Fruit fly (Drosophila melanogaster) whole organism, embryonic: Measurements from ENCODE around the gene CG4393.

Experiments used
- Atf3 ChIP-seq: fragments of 200-800 bp; sonication (Bioruptor generic); optimal IDR thresholded peaks from 3 replicates; lab custom pipeline; 2016; ENCODE audit warnings: missing biosample characterization, missing genetic modification characterization
- CG10543 ChIP-seq: fragments of 200-800 bp; sonication (Bioruptor generic); optimal IDR thresholded peaks from 3 replicates; lab custom pipeline; 2017; ENCODE audit warnings: missing biosample characterization, mild to moderate bottlenecking, missing genetic modification characterization, moderate library complexity
- CG12219 ChIP-seq: fragments of 200-800 bp; sonication (Bioruptor generic); optimal IDR thresholded peaks from 3 replicates; lab custom pipeline; 2018; ENCODE audit warnings: missing biosample characterization, mild to moderate bottlenecking, missing genetic modification characterization
- CG13296 ChIP-seq: fragments of 200-800 bp; sonication (Bioruptor generic); optimal IDR thresholded peaks from 3 replicates; lab custom pipeline; 2018; ENCODE audit warnings: missing biosample characterization, mild to moderate bottlenecking, missing genetic modification characterization
- CG15696 ChIP-seq: fragments of 200-800 bp; sonication (Bioruptor generic); optimal IDR thresholded peaks from 2 replicates; lab custom pipeline; 2019; ENCODE audit warnings: missing biosample characterization, mild to moderate bottlenecking, missing genetic modification characterization, moderate library complexity
- CG1602 ChIP-seq: fragments of 200-800 bp; sonication (Bioruptor generic); optimal IDR thresholded peaks from 3 replicates; lab custom pipeline; 2016; ENCODE audit warnings: missing biosample characterization, missing genetic modification characterization
- CG1603 ChIP-seq: fragments of 200-800 bp; sonication (Bioruptor generic); optimal IDR thresholded peaks from 2 replicates; lab custom pipeline; 2019; ENCODE audit warnings: missing biosample characterization, mild to moderate bottlenecking, missing genetic modification characterization, moderate library complexity
- CG16815 ChIP-seq: fragments of 200-800 bp; sonication (Bioruptor generic); optimal IDR thresholded peaks from 3 replicates; lab custom pipeline; 2017; ENCODE audit warnings: missing biosample characterization, mild to moderate bottlenecking, missing genetic modification characterization
- CG17328 ChIP-seq: fragments of 200-800 bp; sonication (Bioruptor generic); IDR thresholded peaks from 2 replicates; pipeline ENCODE4 v1.3.6; 2022; ENCODE audit warnings: missing biosample characterization, missing genetic modification characterization
- CG17361 ChIP-seq: fragments of 200-800 bp; sonication (Bioruptor generic); IDR thresholded peaks from 3 replicates; pipeline ENCODE4 v1.3.6; 2022; ENCODE audit warnings: missing biosample characterization, missing genetic modification characterization
- CG2678 ChIP-seq: fragments of 200-800 bp; sonication (Bioruptor generic); optimal IDR thresholded peaks from 3 replicates; lab custom pipeline; 2019; ENCODE audit warnings: missing biosample characterization, mild to moderate bottlenecking, missing genetic modification characterization, moderate library complexity
- CG34224 ChIP-seq: fragments of 200-800 bp; sonication (Bioruptor generic); IDR thresholded peaks from 3 replicates; pipeline ENCODE4 v1.3.6; 2022; ENCODE audit warnings: missing biosample characterization, missing genetic modification characterization; ENCODE audit not compliant: partially characterized antibody
- CG3726 ChIP-seq: fragments of 200-800 bp; sonication (Bioruptor generic); IDR thresholded peaks from 3 replicates; pipeline ENCODE4, ENCODE4 v1.3.6; 2022; ENCODE audit warnings: missing biosample characterization, missing genetic modification characterization
- CG42726 ChIP-seq: fragments of 200-800 bp; sonication (Bioruptor generic); IDR thresholded peaks from 2 replicates; pipeline ENCODE4 v1.3.6; 2022; ENCODE audit warnings: missing biosample characterization, missing genetic modification characterization; ENCODE audit not compliant: partially characterized antibody
- CG4617 ChIP-seq: fragments of 200-800 bp; sonication (Bioruptor generic); optimal IDR thresholded peaks from 3 replicates; lab custom pipeline; 2016; ENCODE audit warnings: missing biosample characterization, missing genetic modification characterization, borderline replicate concordance
- CG6683 ChIP-seq: fragments of 200-800 bp; sonication (Bioruptor generic); optimal IDR thresholded peaks from 2 replicates; lab custom pipeline; 2017; ENCODE audit warnings: missing biosample characterization, mild to moderate bottlenecking, missing genetic modification characterization, missing genetic modification reagents
- CG6765 ChIP-seq: fragments of 200-800 bp; sonication (Bioruptor generic); optimal IDR thresholded peaks from 3 replicates; lab custom pipeline; 2017; ENCODE audit warnings: missing biosample characterization, mild to moderate bottlenecking, missing genetic modification characterization
- CG8089 ChIP-seq: fragments of 200-800 bp; sonication (Bioruptor generic); optimal IDR thresholded peaks from 3 replicates; lab custom pipeline; 2016; ENCODE audit warnings: missing biosample characterization, missing genetic modification characterization
- CG9437 ChIP-seq: fragments of 200-800 bp; sonication (Bioruptor generic); optimal IDR thresholded peaks from 2 replicates; lab custom pipeline; 2018; ENCODE audit warnings: missing biosample characterization, mild to moderate bottlenecking, missing genetic modification characterization
- CHES-1-like ChIP-seq: fragments of 200-800 bp; sonication (Bioruptor generic); optimal IDR thresholded peaks from 2 replicates; lab custom pipeline; 2016; ENCODE audit warnings: missing biosample characterization, missing genetic modification characterization
- CoRest ChIP-seq: fragments of 200-800 bp; sonication (Bioruptor generic); optimal IDR thresholded peaks from 3 replicates; lab custom pipeline; 2018; ENCODE audit warnings: missing biosample characterization, mild to moderate bottlenecking, missing genetic modification characterization, moderate library complexity
- Gug ChIP-seq: fragments of 200-800 bp; sonication (Bioruptor generic); IDR thresholded peaks from 4 replicates; pipeline ENCODE4 v1.3.6; 2022; ENCODE audit warnings: missing biosample characterization, missing genetic modification characterization
- Hr3 ChIP-seq: fragments of 200-800 bp; sonication (Bioruptor generic); optimal IDR thresholded peaks from 3 replicates; lab custom pipeline; 2016; ENCODE audit warnings: missing biosample characterization, missing genetic modification characterization
- Hsf ChIP-seq: fragments of 200-800 bp; sonication (Bioruptor generic); optimal IDR thresholded peaks from 3 replicates; lab custom pipeline; 2016; ENCODE audit warnings: missing biosample characterization, missing genetic modification characterization
- Lhr ChIP-seq: fragments of 200-800 bp; sonication (Bioruptor generic); optimal IDR thresholded peaks from 3 replicates; lab custom pipeline; 2017; ENCODE audit warnings: mild to moderate bottlenecking, missing biosample characterization, missing genetic modification reagents, missing genetic modification characterization
- MBD-R2 ChIP-seq: fragments of 200-800 bp; sonication (Bioruptor generic); IDR thresholded peaks from 2 replicates; pipeline ENCODE4 v1.3.6; 2022; ENCODE audit warnings: missing biosample characterization, missing genetic modification characterization
- Mes4 ChIP-seq: fragments of 200-800 bp; sonication (Bioruptor generic); optimal IDR thresholded peaks from 2 replicates; lab custom pipeline; 2016; ENCODE audit warnings: missing biosample characterization, missing genetic modification characterization
- Neu2 ChIP-seq: fragments of 200-800 bp; sonication (Bioruptor generic); optimal IDR thresholded peaks from 3 replicates; lab custom pipeline; 2016; ENCODE audit warnings: missing biosample characterization, missing genetic modification characterization, borderline replicate concordance
- Side ChIP-seq: fragments of 200-800 bp; sonication (Bioruptor generic); optimal IDR thresholded peaks from 2 replicates; lab custom pipeline; 2016; ENCODE audit warnings: missing biosample characterization, missing genetic modification characterization
- Sry-β ChIP-seq: fragments of 200-800 bp; sonication (Bioruptor generic); optimal IDR thresholded peaks from 2 replicates; lab custom pipeline; 2018; ENCODE audit warnings: missing biosample characterization, mild to moderate bottlenecking, missing genetic modification characterization, moderate library complexity
- Sry-δ ChIP-seq: fragments of 200-800 bp; sonication (Bioruptor generic); optimal IDR thresholded peaks from 2 replicates; lab custom pipeline; 2016; ENCODE audit warnings: missing biosample characterization, missing genetic modification characterization
- Trl ChIP-seq, 3 experiments: fragments of >200 bp in 2 of 3; fragments of 200-800 bp in 1 of 3; sonication (Bioruptor generic) in 1 of 3; optimal IDR thresholded peaks; 2 replicates in 1 of 3; 3 replicates in 2 of 3; lab custom pipeline; 2016 to 2017; ENCODE audit warnings: missing biosample characterization in 1 of 3, missing genetic modification characterization in 1 of 3
- chn ChIP-seq: fragments of 200-800 bp; sonication (Bioruptor generic); optimal IDR thresholded peaks from 2 replicates; lab custom pipeline; 2016; ENCODE audit warnings: missing biosample characterization, missing genetic modification characterization
- danr ChIP-seq: fragments of 200-800 bp; sonication (Bioruptor generic); IDR thresholded peaks from 2 replicates; pipeline ENCODE4 v1.3.6; 2022; ENCODE audit warnings: missing biosample characterization, missing genetic modification characterization
- dmrt99B ChIP-seq: fragments of 200-800 bp; sonication (Bioruptor generic); optimal IDR thresholded peaks from 2 replicates; lab custom pipeline; 2018; ENCODE audit warnings: missing biosample characterization, mild to moderate bottlenecking, missing genetic modification characterization, moderate library complexity
- eyg ChIP-seq: fragments of 200-800 bp; sonication (Bioruptor generic); optimal IDR thresholded peaks from 3 replicates; lab custom pipeline; 2016; ENCODE audit warnings: missing biosample characterization, missing genetic modification characterization
- fd96Cb ChIP-seq: fragments of 200-800 bp; sonication (Bioruptor generic); optimal IDR thresholded peaks from 2 replicates; lab custom pipeline; 2018; ENCODE audit warnings: missing biosample characterization, mild to moderate bottlenecking, missing genetic modification characterization, moderate library complexity
- gsb-n ChIP-seq: fragments of 200-800 bp; sonication (Bioruptor generic); optimal IDR thresholded peaks from 3 replicates; lab custom pipeline; 2018; ENCODE audit warnings: missing biosample characterization, mild to moderate bottlenecking, missing genetic modification characterization
- ind ChIP-seq: fragments of 200-800 bp; sonication (Bioruptor generic); optimal IDR thresholded peaks from 3 replicates; lab custom pipeline; 2016; ENCODE audit warnings: missing biosample characterization, missing genetic modification characterization
- lab ChIP-seq: fragments of 200-800 bp; sonication (Bioruptor generic); optimal IDR thresholded peaks from 3 replicates; lab custom pipeline; 2017; ENCODE audit warnings: missing biosample characterization, missing genetic modification characterization, mild to moderate bottlenecking, moderate library complexity, missing genetic modification reagents
- org-1 ChIP-seq: fragments of 200-800 bp; sonication (Bioruptor generic); optimal IDR thresholded peaks from 2 replicates; lab custom pipeline; 2017; ENCODE audit warnings: missing biosample characterization, missing genetic modification characterization
- repo ChIP-seq: fragments of 200-800 bp; sonication (Bioruptor generic); optimal IDR thresholded peaks from 2 replicates; lab custom pipeline; 2016; ENCODE audit warnings: missing biosample characterization, missing genetic modification characterization
- rib ChIP-seq: fragments of 200-800 bp; sonication (Bioruptor generic); IDR thresholded peaks from 2 replicates; pipeline ENCODE4 v1.3.6; 2022; ENCODE audit warnings: missing biosample characterization, missing genetic modification characterization
- row ChIP-seq: fragments of 200-800 bp; sonication (Bioruptor generic); IDR thresholded peaks from 3 replicates; pipeline ENCODE4 v1.3.6; 2022; ENCODE audit warnings: missing biosample characterization, missing genetic modification characterization
- sc ChIP-seq, 3 experiments: fragments of >200 bp in 2 of 3; fragments of 200-800 bp in 1 of 3; sonication (Bioruptor generic) in 1 of 3; optimal IDR thresholded peaks; 2 replicates in 2 of 3; 3 replicates in 1 of 3; lab custom pipeline; 2017; ENCODE audit warnings: mild to moderate bottlenecking in 1 of 3, missing biosample characterization in 1 of 3, missing genetic modification characterization in 1 of 3, missing genetic modification reagents in 1 of 3
- seq ChIP-seq: fragments of 200-800 bp; sonication (Bioruptor generic); IDR thresholded peaks from 2 replicates; pipeline ENCODE4 v1.3.6; 2022; ENCODE audit warnings: missing biosample characterization, missing genetic modification characterization
- tap ChIP-seq: fragments of 200-800 bp; optimal IDR thresholded peaks from 3 replicates; lab custom pipeline; 2019; ENCODE audit warnings: missing biosample characterization, mild to moderate bottlenecking, missing genetic modification characterization, moderate library complexity
- unpg ChIP-seq: fragments of 200-800 bp; sonication (Bioruptor generic); optimal IDR thresholded peaks from 3 replicates; lab custom pipeline; 2018; ENCODE audit warnings: missing biosample characterization, mild to moderate bottlenecking, missing genetic modification characterization, moderate library complexity

The CG4393 gene

dm6 chr3R:23333334-23334035 is 51.1 kb downstream of the CG4393 start (continued):
- TF ChIP-seq Lhr (GFP tag; lab: Kevin White, UChicago): peak; percentile 31
- peak; percentile 57 for TF ChIP-seq gsb-n
- peak; percentile 46 for TF ChIP-seq CoRest
- no peak for TF ChIP-seq CG15696 (tag; lab: Kevin White, UChicago)
- peak; percentile 54 for TF ChIP-seq tap (tag; lab: Kevin White, UChicago)
- TF ChIP-seq Atf3: no peak
- TF ChIP-seq CG16815: peak; percentile 11
- no peak for TF ChIP-seq CG4617 (GFP tag; lab: Kevin White, UChicago)
- no peak for TF ChIP-seq CG34224 (GFP tag; lab: Robert Waterston, UW)
- TF ChIP-seq MBD-R2: no peak
- TF ChIP-seq ind (GFP tag; lab: Kevin White, UChicago): peak; percentile 36
- TF ChIP-seq fd96Cb (tag; lab: Kevin White, UChicago): peak; percentile 70
- TF ChIP-seq CG17328 (GFP tag; lab: Robert Waterston, UW): peak; percentile 47
- TF ChIP-seq CHES-1-like (GFP tag; lab: Kevin White, UChicago): no peak
- TF ChIP-seq sc (optimal IDR thresholded peaks at IDR 0.05; lab: Kevin White, UChicago): no peak
- TF ChIP-seq sc (GFP tag; optimal IDR thresholded peaks at IDR 0.05; lab: Kevin White, UChicago): peak; percentile 61
- peak; percentile 67 for TF ChIP-seq dmrt99B
- peak; percentile 9 for TF ChIP-seq Sry-δ
- peak; percentile 47 for TF ChIP-seq lab (GFP tag; lab: Kevin White, UChicago)
- no peak for TF ChIP-seq Neu2 (GFP tag; lab: Kevin White, UChicago)
- peak; percentile 35 for TF ChIP-seq chn
- TF ChIP-seq eyg (GFP tag; lab: Kevin White, UChicago): no peak
- TF ChIP-seq row (GFP tag; lab: Robert Waterston, UW): peak; percentile 72
- TF ChIP-seq Hr3 (GFP tag; lab: Kevin White, UChicago): peak; percentile 34
- TF ChIP-seq seq (GFP tag; lab: Robert Waterston, UW): no peak
- TF ChIP-seq Side (GFP tag; lab: Kevin White, UChicago): peak; percentile 17
- no peak for TF ChIP-seq CG13296 (GFP tag; lab: Kevin White, UChicago)
- TF ChIP-seq CG1602: peak; percentile 30
- TF ChIP-seq CG10543 (GFP tag; lab: Kevin White, UChicago): no peak
- TF ChIP-seq rib: no peak
- TF ChIP-seq Trl (optimal IDR thresholded peaks at IDR 0.05; lab: Kevin White, UChicago): no peak
- TF ChIP-seq Trl (GFP tag; optimal IDR thresholded peaks at IDR 0.05; lab: Kevin White, UChicago): peak; percentile 29
- TF ChIP-seq CG2678 (tag; lab: Kevin White, UChicago): peak; percentile 59
- TF ChIP-seq CG1603 (tag; lab: Kevin White, UChicago): peak; percentile 22
- no peak for TF ChIP-seq CG42726 (GFP tag; lab: Robert Waterston, UW)
- peak; percentile 65 for TF ChIP-seq unpg
- no peak for TF ChIP-seq CG3726
- no peak for TF ChIP-seq CG6683 (GFP tag; lab: Kevin White, UChicago)
- TF ChIP-seq danr (GFP tag; lab: Robert Waterston, UW): 0 out of 2 replicates have a peak, but pooled peaks have one; percentile 29
- TF ChIP-seq Hsf (GFP tag; lab: Kevin White, UChicago): peak; percentile 38
- peak; percentile 44 for TF ChIP-seq Mes4 (GFP tag; lab: Kevin White, UChicago)
- peak; percentile 74 for TF ChIP-seq CG17361
- TF ChIP-seq Sry-β (GFP tag; lab: Kevin White, UChicago): no peak
- peak; percentile 39 for TF ChIP-seq CG9437
- peak; percentile 13 for TF ChIP-seq org-1 (GFP tag; lab: Kevin White, UChicago)
- no peak for TF ChIP-seq Gug (GFP tag; lab: Robert Waterston, UW)
- TF ChIP-seq repo (GFP tag; lab: Kevin White, UChicago): peak; percentile 26
- peak; percentile 27 for TF ChIP-seq CG12219
- peak; percentile 17 for TF ChIP-seq CG8089 (GFP tag; lab: Kevin White, UChicago)
- TF ChIP-seq CG6765 (GFP tag; lab: Kevin White, UChicago): no peak
